Fruit fly (Drosophila melanogaster): ENCODE results near the gene CG9706.
A peak's percentile ranks its signal among the peaks of the same experiment; 100 is the strongest.

dm6 chr3L:16806823-16807325 is 24.1 kb downstream of the CG9706 start:
- TF ChIP-seq toe (GFP tag; optimal IDR thresholded peaks at IDR 0.05) (no peak), CG7045 (GFP tag; optimal IDR thresholded peaks at IDR 0.05) (peak; percentile 76), cnc (optimal IDR thresholded peaks at IDR 0.05) (no peak), Clk (GFP tag; optimal IDR thresholded peaks at IDR 0.05) (peak; percentile 7), kay (GFP tag; ENCODE audit: borderline replicate concordance) (no peak), Hr96 (GFP tag; optimal IDR thresholded peaks at IDR 0.05) (no peak), Mnt (GFP tag; optimal IDR thresholded peaks at IDR 0.05) (no peak), ovo (GFP tag; optimal IDR thresholded peaks at IDR 0.05) (peak; percentile 5), CG12768 (GFP tag; optimal IDR thresholded peaks at IDR 0.05) (peak; percentile 42), CG11617 (GFP tag; optimal IDR thresholded peaks at IDR 0.05) (peak; percentile 75), CG14711 (tag; optimal IDR thresholded peaks at IDR 0.05) (no peak), CG1620 (GFP tag; optimal IDR thresholded peaks at IDR 0.05) (no peak), CG7101 (tag; optimal IDR thresholded peaks at IDR 0.05) (peak; percentile 9)
